Fruit fly (Drosophila melanogaster): ENCODE results near the gene ko.

Gene ko

dm6 chr3L:21171905-21172304 is 40.9 kb upstream of the ko start, which contains the start of gene Ac78C (continued):
- TF ChIP-seq CG16813 (GFP tag; IDR thresholded peaks at IDR 0.05; ENCODE audit: partially characterized antibody) (peak; percentile 55; the same call in 2 of the 3 replicates), danr (GFP tag; IDR thresholded peaks at IDR 0.05) (peak; percentile 69), Asciz (GFP tag; optimal IDR thresholded peaks at IDR 0.05) (peak; percentile 68), fd64A (GFP tag; optimal IDR thresholded peaks at IDR 0.05) (peak; percentile 74), CG12071 (GFP tag; optimal IDR thresholded peaks at IDR 0.05) (peak; percentile 95), CG10267 (tag; optimal IDR thresholded peaks at IDR 0.05) (no peak), schlank (tag; optimal IDR thresholded peaks at IDR 0.05) (peak; percentile 92), CG11398 (GFP tag; optimal IDR thresholded peaks at IDR 0.05) (peak; percentile 58), tap (tag; optimal IDR thresholded peaks at IDR 0.05) (peak; percentile 76), vfl (GFP tag; optimal IDR thresholded peaks at IDR 0.05) (peak; percentile 91), Stat92E (GFP tag; optimal IDR thresholded peaks at IDR 0.05) (no peak), CG14014 (GFP tag; IDR thresholded peaks at IDR 0.05) (peak; percentile 89), Gsc (GFP tag; IDR thresholded peaks at IDR 0.05) (0 out of 2 replicates have a peak, but pooled peaks have one; percentile 32), Opbp (GFP tag; IDR thresholded peaks at IDR 0.05; ENCODE audit: partially characterized antibody) (peak; percentile 59; the same call in 2 of the 3 replicates), Trl (optimal IDR thresholded peaks at IDR 0.05) (no peak), Trl (GFP tag; optimal IDR thresholded peaks at IDR 0.05) (peak; percentile 89), onecut (GFP tag; IDR thresholded peaks at IDR 0.05) (peak; percentile 71), Ptx1 (GFP tag; IDR thresholded peaks at IDR 0.05) (peak; percentile 88), ewg (GFP tag; optimal IDR thresholded peaks at IDR 0.05) (peak; percentile 58), emc (GFP tag; optimal IDR thresholded peaks at IDR 0.05) (peak; percentile 84), lbe (GFP tag; optimal IDR thresholded peaks at IDR 0.05) (peak; percentile 1), CG6765 (GFP tag; optimal IDR thresholded peaks at IDR 0.05) (peak; percentile 84), CG14050 (GFP tag; IDR thresholded peaks at IDR 0.05) (peak; percentile 81), CoRest (tag; optimal IDR thresholded peaks at IDR 0.05) (peak; percentile 78), pnt (GFP tag; optimal IDR thresholded peaks at IDR 0.05) (peak; percentile 86), MTF-1 (GFP tag; optimal IDR thresholded peaks at IDR 0.05; ENCODE audit: borderline replicate concordance) (peak; percentile 83), Myb (GFP tag; optimal IDR thresholded peaks at IDR 0.05) (peak; percentile 79), her (GFP tag; optimal IDR thresholded peaks at IDR 0.05) (peak; percentile 93), Oaz (GFP tag; IDR thresholded peaks at IDR 0.05) (peak; percentile 61; the same call in 1 of the 2 replicates), CG14441 (GFP tag; IDR thresholded peaks at IDR 0.05) (peak; percentile 89), HLH3B (GFP tag; IDR thresholded peaks at IDR 0.05) (peak; percentile 90), CG2889 (GFP tag; IDR thresholded peaks at IDR 0.05) (peak; percentile 72), fd102C (GFP tag; optimal IDR thresholded peaks at IDR 0.05) (no peak), Lpt (GFP tag; optimal IDR thresholded peaks at IDR 0.05) (no peak), Dek (tag; optimal IDR thresholded peaks at IDR 0.05) (peak; percentile 85), CG18599 (GFP tag; optimal IDR thresholded peaks at IDR 0.05) (peak; percentile 96), lilli (GFP tag; optimal IDR thresholded peaks at IDR 0.05) (peak; percentile 93), CG8765 (GFP tag; IDR thresholded peaks at IDR 0.05) (no peak; the same call in 1 of the 2 replicates), Dbx (GFP tag; IDR thresholded peaks at IDR 0.05) (peak; percentile 92), Kr (GFP tag; optimal IDR thresholded peaks at IDR 0.05) (no peak), sr (GFP tag; IDR thresholded peaks at IDR 0.05) (peak; percentile 32; the same call in 1 of the 3 replicates), CG1024 (GFP tag; IDR thresholded peaks at IDR 0.05) (peak; percentile 49; the same call in 1 of the 2 replicates), nerfin-1 (tag; optimal IDR thresholded peaks at IDR 0.05) (no peak), pan (optimal IDR thresholded peaks at IDR 0.05) (no peak), pan (GFP tag; optimal IDR thresholded peaks at IDR 0.05 in 1 of 2, IDR thresholded peaks at IDR 0.05 in 1 of 2) (peak in 1 of 2 experiments; percentile 91), CG10366 (GFP tag; IDR thresholded peaks at IDR 0.05) (peak; percentile 83), CG11093 (GFP tag; IDR thresholded peaks at IDR 0.05) (peak; percentile 66; the same call in 2 of the 3 replicates)
